Worm (Caenorhabditis elegans) whole organism, L4/young adult: Measurements from ENCODE around the gene dmsr-13.

Experiments
- W03F9.2 ChIP-seq: fragments of 150-350 bp; optimal IDR thresholded peaks from 2 replicates; lab custom pipeline; 2014; ENCODE audit warnings: missing biosample characterization, missing genetic modification characterization
- dao-5 ChIP-seq: sonication (generic microtip); optimal IDR thresholded peaks from 2 replicates; lab custom pipeline; 2016; ENCODE audit warnings: missing genotype, missing genetic modification characterization, moderate library complexity, missing compliant biosample characterization
- him-1 ChIP-seq: sonication (generic microtip); optimal IDR thresholded peaks from 2 replicates; lab custom pipeline; 2016; ENCODE audit warnings: missing genotype, missing genetic modification reagents, missing genetic modification characterization, missing compliant biosample characterization

ce11 chrV:6787906-6788430 lies 31.7 kb downstream of the dmsr-13 start, which contains the start of gene ZC404.2:
- TF ChIP-seq him-1 (tag; lab: Kevin White, UChicago), result no peak
- TF ChIP-seq W03F9.2 (tag; lab: Kevin White, UChicago), result no peak
- no peak for TF ChIP-seq dao-5 (tag; lab: Kevin White, UChicago)
